Fruit fly (Drosophila melanogaster): ENCODE results near the gene Rac2.

Rac2 gene

dm6 chr3L:7465209-7465608 is 30.2 kb upstream of the Rac2 start, which contains the start of the genes CG42660, CG42661 and Tsp66A:
CG42660 (plus strand) TSS chr3L:7465509.
CG42661 (plus strand) TSS chr3L:7465509.
Tsp66A (plus strand) TSS chr3L:7465509.
- TF ChIP-seq CG10543 (GFP tag; optimal IDR thresholded peaks at IDR 0.05) (no peak), CG17912 (GFP tag; optimal IDR thresholded peaks at IDR 0.05) (no peak), pho (GFP tag; optimal IDR thresholded peaks at IDR 0.05) (no peak), CG1603 (tag; optimal IDR thresholded peaks at IDR 0.05) (no peak), CG13624 (GFP tag; optimal IDR thresholded peaks at IDR 0.05) (no peak), chn (GFP tag; optimal IDR thresholded peaks at IDR 0.05) (no peak), onecut (GFP tag; IDR thresholded peaks at IDR 0.05) (no peak), vvl (GFP tag; IDR thresholded peaks at IDR 0.05) (no peak), TFAM (GFP tag; optimal IDR thresholded peaks at IDR 0.05) (no peak), CG9932 (GFP tag; IDR thresholded peaks at IDR 0.05) (no peak), CG1647 (GFP tag; optimal IDR thresholded peaks at IDR 0.05) (no peak), grn (GFP tag; optimal IDR thresholded peaks at IDR 0.05) (no peak), wor (GFP tag; IDR thresholded peaks at IDR 0.05) (no peak), ems (GFP tag; optimal IDR thresholded peaks at IDR 0.05) (no peak), trem (tag; optimal IDR thresholded peaks at IDR 0.05) (no peak), Dll (GFP tag; IDR thresholded peaks at IDR 0.05; ENCODE audit: partially characterized antibody) (no peak)

DNA sequence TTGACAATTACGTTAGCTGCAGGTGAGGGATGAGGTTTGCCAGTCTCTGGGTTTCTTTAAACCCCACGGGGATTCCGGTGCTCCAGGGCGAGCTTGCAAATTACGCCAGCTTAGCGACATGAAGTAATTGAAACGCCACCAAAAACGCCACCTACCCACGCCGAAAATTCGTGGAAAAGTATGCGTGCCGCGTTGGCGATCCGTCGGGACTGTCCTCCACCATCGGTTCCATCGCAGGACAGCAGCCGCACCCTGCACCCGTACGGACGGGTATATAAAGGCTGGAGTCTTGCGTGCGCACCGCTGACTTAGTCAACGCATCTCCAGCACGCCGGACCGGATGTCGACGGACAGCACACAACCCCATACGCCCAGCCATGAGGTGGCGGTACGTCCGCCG is 20.9 kb upstream of the Rac2 start, which contains the start of gene ppk26:
Gene ppk26, plus strand, starts transcription at position 301 of the 400 bp plus-strand sequence.
- TF ChIP-seq hbn (GFP tag; IDR thresholded peaks at IDR 0.05; ENCODE audit: partially characterized antibody) (no peak), NC2β (GFP tag; optimal IDR thresholded peaks at IDR 0.05) (no peak), TFAM (GFP tag; optimal IDR thresholded peaks at IDR 0.05) (no peak), Hmx (GFP tag; optimal IDR thresholded peaks at IDR 0.05) (no peak), sens (GFP tag) (peak; percentile 31), ase (GFP tag; IDR thresholded peaks at IDR 0.05) (no peak), Nf-YB (GFP tag; optimal IDR thresholded peaks at IDR 0.05) (no peak), Ets65A (GFP tag) (peak; percentile 77)

- TF ChIP-seq CkIIα-i1 (GFP tag; IDR thresholded peaks at IDR 0.05) = no peak
- TF ChIP-seq CG32767 (GFP tag; IDR thresholded peaks at IDR 0.05) = no peak
- TF ChIP-seq CG13775 (GFP tag; optimal IDR thresholded peaks at IDR 0.05) = no peak
- TF ChIP-seq az2 (GFP tag; optimal IDR thresholded peaks at IDR 0.05) = no peak
- no peak for TF ChIP-seq cg (GFP tag; optimal IDR thresholded peaks at IDR 0.05)
- TF ChIP-seq Ravus (GFP tag; IDR thresholded peaks at IDR 0.05) = no peak
- no peak for TF ChIP-seq CG6813 (GFP tag; optimal IDR thresholded peaks at IDR 0.05)
- TF ChIP-seq CG5180 (GFP tag; optimal IDR thresholded peaks at IDR 0.05) = no peak
- no peak for TF ChIP-seq lilli (GFP tag; optimal IDR thresholded peaks at IDR 0.05)
- no peak for TF ChIP-seq CG8478 (optimal IDR thresholded peaks at IDR 0.05)
- TF ChIP-seq Dip2 (GFP tag; IDR thresholded peaks at IDR 0.05) = no peak
- TF ChIP-seq MESR4 (GFP tag; optimal IDR thresholded peaks at IDR 0.05) = no peak
- no peak for TF ChIP-seq bbx (GFP tag; IDR thresholded peaks at IDR 0.05; ENCODE audit: partially characterized antibody)
- TF ChIP-seq Lpt (GFP tag; optimal IDR thresholded peaks at IDR 0.05) = no peak
Observed at dm6 chr3L:7450553-7450952, 15.6 kb upstream of the Rac2 start, which contains the start of gene CG33278. CG33278 (plus strand) TSS chr3L:7450853.

- TF ChIP-seq CG5953 (GFP tag; IDR thresholded peaks at IDR 0.05) (no peak), caup (GFP tag; optimal IDR thresholded peaks at IDR 0.05; ENCODE audit: severe bottlenecking) (no peak), CG6654 (GFP tag; optimal IDR thresholded peaks at IDR 0.05) (no peak), Myb (GFP tag; optimal IDR thresholded peaks at IDR 0.05) (no peak), D19A (tag; optimal IDR thresholded peaks at IDR 0.05) (peak; percentile 64), lola (GFP tag; optimal IDR thresholded peaks at IDR 0.05) (no peak), lab (GFP tag; optimal IDR thresholded peaks at IDR 0.05) (no peak), amos (GFP tag; IDR thresholded peaks at IDR 0.05; ENCODE audit: partially characterized antibody) (no peak), CG8281 (tag; optimal IDR thresholded peaks at IDR 0.05) (peak; percentile 94), scrt (GFP tag; optimal IDR thresholded peaks at IDR 0.05) (no peak), Lim3 (GFP tag; IDR thresholded peaks at IDR 0.05) (no peak)
Observed at dm6 chr3L:7449097-7449496, 14.1 kb upstream of the Rac2 start.

All from whole organism, embryonic.